Fruit fly (Drosophila melanogaster): ENCODE data around the gene PyK.

PyK gene

DNA sequence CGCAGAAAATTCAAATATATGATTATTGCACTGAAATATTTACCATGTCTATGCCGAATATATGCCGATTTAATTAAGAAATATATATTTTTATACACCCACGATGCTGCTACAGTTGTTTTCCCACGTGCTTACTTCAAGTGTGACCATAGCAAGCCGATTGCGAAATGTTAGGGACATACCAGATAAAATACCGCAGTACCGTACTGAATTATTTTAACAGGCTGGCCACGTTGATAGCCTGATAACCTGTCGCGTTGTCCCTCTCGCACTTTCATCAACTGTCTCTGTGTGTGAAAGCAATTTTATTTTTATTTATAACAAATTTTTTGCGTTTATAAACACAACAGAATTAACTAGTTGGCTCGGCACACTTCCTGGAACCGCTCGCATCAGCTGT, 53.6 kb downstream of the PyK start, which contains the start of the genes Nop56 and mats (continued):
- TF ChIP-seq zf30C (GFP tag; optimal IDR thresholded peaks at IDR 0.05) (no peak), Bdp1 (GFP tag; optimal IDR thresholded peaks at IDR 0.05) (no peak), CG13624 (GFP tag; optimal IDR thresholded peaks at IDR 0.05) (peak; percentile 15), Ptx1 (GFP tag; IDR thresholded peaks at IDR 0.05) (no peak), ab (GFP tag; optimal IDR thresholded peaks at IDR 0.05) (no peak), HLH3B (GFP tag; IDR thresholded peaks at IDR 0.05) (no peak), usp (GFP tag; optimal IDR thresholded peaks at IDR 0.05) (no peak), Sin3A (optimal IDR thresholded peaks at IDR 0.05) (peak; percentile 41), Abd-B (GFP tag; optimal IDR thresholded peaks at IDR 0.05) (no peak), CG14710 (tag; optimal IDR thresholded peaks at IDR 0.05) (peak; percentile 74), Bgb (GFP tag; IDR thresholded peaks at IDR 0.05; ENCODE audit: partially characterized antibody) (peak; percentile 42; the same call in 1 of the 2 replicates), CG9609 (GFP tag; optimal IDR thresholded peaks at IDR 0.05) (no peak), Elba2 (GFP tag; optimal IDR thresholded peaks at IDR 0.05) (peak; percentile 84), CG17361 (GFP tag; IDR thresholded peaks at IDR 0.05) (no peak), CG33557 (GFP tag; optimal IDR thresholded peaks at IDR 0.05) (no peak), CG12155 (GFP tag; optimal IDR thresholded peaks at IDR 0.05) (no peak), MBD-R2 (GFP tag; IDR thresholded peaks at IDR 0.05) (peak; percentile 79), CG11398 (GFP tag; optimal IDR thresholded peaks at IDR 0.05) (no peak), CG17186 (GFP tag; optimal IDR thresholded peaks at IDR 0.05) (no peak), Meics (GFP tag; optimal IDR thresholded peaks at IDR 0.05) (no peak), pnt (GFP tag; optimal IDR thresholded peaks at IDR 0.05) (no peak), chn (GFP tag; optimal IDR thresholded peaks at IDR 0.05) (no peak), sens (GFP tag) (peak; percentile 74), CG11247 (GFP tag; IDR thresholded peaks at IDR 0.05) (no peak), CG6791 (GFP tag; IDR thresholded peaks at IDR 0.05; ENCODE audit: partially characterized antibody) (peak; percentile 55; the same call in 2 of the 3 replicates), CG9437 (GFP tag; optimal IDR thresholded peaks at IDR 0.05) (no peak), Hmr (GFP tag; optimal IDR thresholded peaks at IDR 0.05) (no peak), Hr51 (GFP tag; optimal IDR thresholded peaks at IDR 0.05) (no peak), dysf (GFP tag; IDR thresholded peaks at IDR 0.05) (no peak), CG32772 (GFP tag; IDR thresholded peaks at IDR 0.05) (no peak), YL-1 (GFP tag; optimal IDR thresholded peaks at IDR 0.05) (peak; percentile 99), CG1647 (GFP tag; optimal IDR thresholded peaks at IDR 0.05) (no peak), Fer3 (tag; optimal IDR thresholded peaks at IDR 0.05) (peak; percentile 17), gsb-n (tag; optimal IDR thresholded peaks at IDR 0.05) (no peak), danr (GFP tag; IDR thresholded peaks at IDR 0.05) (no peak), CG1529 (GFP tag; optimal IDR thresholded peaks at IDR 0.05) (no peak), Mad (GFP tag; optimal IDR thresholded peaks at IDR 0.05) (peak; percentile 22), CG4617 (GFP tag; optimal IDR thresholded peaks at IDR 0.05; ENCODE audit: borderline replicate concordance) (peak; percentile 94), trem (tag; optimal IDR thresholded peaks at IDR 0.05) (peak; percentile 71), Dp (GFP tag; optimal IDR thresholded peaks at IDR 0.05) (peak; percentile 31), CG17802 (tag; optimal IDR thresholded peaks at IDR 0.05) (no peak), CG6683 (GFP tag; optimal IDR thresholded peaks at IDR 0.05) (no peak), CG10267 (tag; optimal IDR thresholded peaks at IDR 0.05) (peak; percentile 62), lbe (GFP tag; optimal IDR thresholded peaks at IDR 0.05) (peak; percentile 8), Optix (GFP tag; IDR thresholded peaks at IDR 0.05) (no peak), Lhr (GFP tag; optimal IDR thresholded peaks at IDR 0.05) (peak; percentile 45), schlank (tag; optimal IDR thresholded peaks at IDR 0.05) (no peak), CG33213 (GFP tag; optimal IDR thresholded peaks at IDR 0.05) (peak; percentile 6), pita (GFP tag; optimal IDR thresholded peaks at IDR 0.05) (no peak), CG15479 (GFP tag; optimal IDR thresholded peaks at IDR 0.05) (peak; percentile 43), unc-4 (GFP tag; IDR thresholded peaks at IDR 0.05; ENCODE audit: partially characterized antibody) (0 out of 2 replicates have a peak, but pooled peaks have one; percentile 38), vvl (GFP tag; IDR thresholded peaks at IDR 0.05) (peak; percentile 44; the same call in 1 of the 2 replicates)

All from whole organism, embryonic.